Worm (Caenorhabditis elegans): ENCODE measurements around the gene R12B2.7.

DNA sequence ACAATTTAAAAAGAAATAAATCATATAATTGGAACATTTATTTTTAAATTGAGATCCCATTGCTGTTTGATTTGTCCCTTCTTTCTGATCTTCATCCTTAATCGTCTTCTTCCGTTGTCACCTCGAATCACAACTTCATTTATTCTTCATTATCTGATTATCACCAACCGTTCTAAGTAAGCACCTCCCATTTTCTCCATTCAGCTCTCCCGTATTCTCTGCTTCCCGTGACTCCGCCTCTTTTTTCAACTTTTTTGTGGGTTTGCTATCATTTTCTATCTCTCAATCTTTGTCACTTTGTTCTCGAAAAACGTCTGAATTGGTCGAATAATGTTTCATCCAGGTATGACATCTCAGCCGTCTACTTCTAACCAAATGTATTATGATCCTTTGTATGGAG lies 1.1 kb downstream of the R12B2.7 start, which contains the start of gene sma-4:
- TF ChIP-seq ama-1 (optimal IDR thresholded peaks at IDR 0.05) (no peak), jun-1 (tag; optimal IDR thresholded peaks at IDR 0.05) (no peak), lin-39 (tag; optimal IDR thresholded peaks at IDR 0.05) (no peak), hif-1 (tag; optimal IDR thresholded peaks at IDR 0.05) (no peak), zag-1 (tag; optimal IDR thresholded peaks at IDR 0.05) (no peak), nhr-6 (tag; optimal IDR thresholded peaks at IDR 0.05) (no peak), aly-2 (tag; optimal IDR thresholded peaks at IDR 0.05) (no peak), F26F4.8 (GFP tag; conservative IDR thresholded peaks at IDR 0.05) (no peak), ztf-7 (tag; optimal IDR thresholded peaks at IDR 0.05) (no peak), nhr-237 (tag; optimal IDR thresholded peaks at IDR 0.05) (no peak), unc-39 (tag; optimal IDR thresholded peaks at IDR 0.05) (no peak), unc-62 (GFP tag; optimal IDR thresholded peaks at IDR 0.05 in 1 of 2) (no peak), unc-62 (tag; optimal IDR thresholded peaks at IDR 0.05) (no peak), skn-1 (tag; optimal IDR thresholded peaks at IDR 0.05) (no peak)

Data from whole organism, L4 larva.